Worm (Caenorhabditis elegans): ENCODE measurements around the gene sdz-33.

sdz-33 gene

DNA sequence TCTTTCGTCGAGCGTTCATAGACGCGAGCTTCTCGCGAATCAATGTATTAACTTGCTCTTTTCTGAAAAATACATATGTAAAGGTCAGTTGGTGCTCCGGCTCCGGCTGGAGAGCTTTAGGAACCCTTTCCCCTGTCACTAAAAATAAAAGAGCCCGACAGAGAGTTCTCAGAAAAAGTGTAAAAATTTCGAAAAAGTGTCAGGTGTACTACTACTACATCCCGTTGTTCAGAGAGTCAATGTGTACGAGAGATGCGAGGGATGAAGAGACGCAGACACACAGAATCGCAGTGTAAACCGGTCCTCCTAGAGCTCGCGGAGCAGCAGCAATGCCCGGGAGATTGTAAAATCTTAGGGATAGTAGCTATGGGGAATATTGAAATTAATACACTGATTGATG lies 35.4 kb downstream of the sdz-33 start:
- TF ChIP-seq aly-2 (tag; optimal IDR thresholded peaks at IDR 0.05) (no peak), hlh-11 (tag; optimal IDR thresholded peaks at IDR 0.05) (peak; percentile 55), daf-16 (GFP tag; optimal IDR thresholded peaks at IDR 0.05) (peak in 1 of 2 experiments; percentile 73), daf-16 (tag; optimal IDR thresholded peaks at IDR 0.05) (no peak), R02D3.7 (tag; optimal IDR thresholded peaks at IDR 0.05) (no peak), gei-8 (GFP tag; optimal IDR thresholded peaks at IDR 0.05) (no peak), php-3 (GFP tag; IDR thresholded peaks at IDR 0.05) (no peak), jun-1 (tag; optimal IDR thresholded peaks at IDR 0.05) (no peak), vab-7 (GFP tag; IDR thresholded peaks at IDR 0.05) (no peak), nhr-42 (GFP tag; IDR thresholded peaks at IDR 0.05) (0 out of 2 replicates have a peak, but pooled peaks have one; percentile 11), snpc-1.2 (GFP tag; IDR thresholded peaks at IDR 0.05) (no peak), skn-1 (tag; optimal IDR thresholded peaks at IDR 0.05) (no peak), F10B5.3 (tag; optimal IDR thresholded peaks at IDR 0.05) (no peak), F49E8.2 (tag; optimal IDR thresholded peaks at IDR 0.05; ENCODE audit: borderline replicate concordance) (no peak), dve-1 (tag; optimal IDR thresholded peaks at IDR 0.05; ENCODE audit: insufficient read depth) (no peak), aha-1 (tag) (peak; percentile 81), nhr-41 (GFP tag; IDR thresholded peaks at IDR 0.05) (no peak), ZK546.5 (tag; optimal IDR thresholded peaks at IDR 0.05) (no peak), D1046.2 (GFP tag; IDR thresholded peaks at IDR 0.05) (0 out of 2 replicates have a peak, but pooled peaks have one; percentile 12)

DNA sequence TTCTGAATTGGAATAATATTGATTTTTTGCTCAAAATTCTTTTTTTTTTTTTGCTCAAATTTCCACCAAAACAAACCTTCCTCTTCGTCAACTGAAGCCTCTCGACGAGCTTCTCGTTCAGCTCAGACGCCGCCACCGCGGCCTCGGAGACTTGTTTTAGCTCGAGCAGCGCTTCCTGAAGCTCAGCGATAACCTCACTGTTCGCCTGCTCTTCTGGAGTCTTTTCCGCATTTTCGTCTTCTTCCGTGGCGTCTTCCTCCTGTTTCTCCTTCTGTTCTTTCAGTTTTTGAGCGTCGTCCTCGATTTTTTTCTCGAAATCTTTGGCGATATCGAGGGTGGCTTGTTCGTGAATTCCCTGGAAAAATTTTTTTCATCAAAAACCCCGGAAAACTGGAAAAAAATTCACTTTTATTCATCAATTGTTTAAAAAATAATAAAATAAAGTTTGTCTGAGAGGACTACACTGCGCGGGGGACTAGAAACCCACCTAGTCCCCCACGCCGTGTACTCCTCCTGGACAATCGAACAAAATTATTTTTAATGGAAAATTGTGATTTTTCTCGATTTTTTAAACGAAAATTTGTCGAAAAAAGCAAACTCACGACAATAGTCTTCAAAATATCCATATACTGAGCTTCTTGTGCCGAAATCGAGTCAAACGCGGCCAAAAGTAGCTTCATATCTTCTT lies 38.9 kb downstream of the sdz-33 start:
- TF ChIP-seq Y5F2A.4 (GFP tag; optimal IDR thresholded peaks at IDR 0.05) = no peak
- peak; percentile 71 for TF ChIP-seq F37D6.2 (tag; optimal IDR thresholded peaks at IDR 0.05)
- no peak for TF ChIP-seq nhr-237 (tag; optimal IDR thresholded peaks at IDR 0.05)
- peak; percentile 33 for TF ChIP-seq dve-1 (tag; optimal IDR thresholded peaks at IDR 0.05; ENCODE audit: insufficient read depth)
- TF ChIP-seq vab-7 (GFP tag; IDR thresholded peaks at IDR 0.05) = 0 out of 2 replicates have a peak, but pooled peaks have one; percentile 31
- TF ChIP-seq ceh-20 (GFP tag; IDR thresholded peaks at IDR 0.05) = peak; percentile 75
- TF ChIP-seq mdl-1 (tag; optimal IDR thresholded peaks at IDR 0.05) = no peak
- peak; percentile 21 for TF ChIP-seq fkh-10 (GFP tag; optimal IDR thresholded peaks at IDR 0.05)
- peak; percentile 93 for TF ChIP-seq unc-130 (GFP tag; optimal IDR thresholded peaks at IDR 0.05)
- TF ChIP-seq lin-13 (GFP tag; optimal IDR thresholded peaks at IDR 0.05) = peak; percentile 24
- TF ChIP-seq saeg-2 (GFP tag; IDR thresholded peaks at IDR 0.05) = no peak
- peak; percentile 67 for TF ChIP-seq nhr-102 (tag; optimal IDR thresholded peaks at IDR 0.05)
- no peak for TF ChIP-seq F44E2.7 (GFP tag; IDR thresholded peaks at IDR 0.05)
- TF ChIP-seq pqm-1 (tag; optimal IDR thresholded peaks at IDR 0.05) = no peak
- peak; percentile 72 for TF ChIP-seq aha-1 (tag)
- peak; percentile 96 for TF ChIP-seq dmd-9 (GFP tag; IDR thresholded peaks at IDR 0.05)
- TF ChIP-seq nhr-48 (tag; optimal IDR thresholded peaks at IDR 0.05) = peak; percentile 20
- no peak for TF ChIP-seq unc-39 (tag; optimal IDR thresholded peaks at IDR 0.05)
- TF ChIP-seq tag-97 (GFP tag; IDR thresholded peaks at IDR 0.05) = peak; percentile 91
- TF ChIP-seq ceh-32 (tag; optimal IDR thresholded peaks at IDR 0.05; ENCODE audit: poor library complexity) = peak; percentile 28
- TF ChIP-seq egl-43 (GFP tag; IDR thresholded peaks at IDR 0.05) = no peak
- peak; percentile 3 for TF ChIP-seq nhr-77 (tag; optimal IDR thresholded peaks at IDR 0.05)
- no peak for TF ChIP-seq Y105C5A.15 (GFP tag; IDR thresholded peaks at IDR 0.05)
- TF ChIP-seq nhr-10 (tag; optimal IDR thresholded peaks at IDR 0.05) = no peak
- TF ChIP-seq php-3 (GFP tag; IDR thresholded peaks at IDR 0.05) = no peak
- no peak for TF ChIP-seq R02D3.7 (tag; optimal IDR thresholded peaks at IDR 0.05)
- TF ChIP-seq dpl-1 (GFP tag; optimal IDR thresholded peaks at IDR 0.05) = peak; percentile 81
- TF ChIP-seq egl-27 (tag; optimal IDR thresholded peaks at IDR 0.05) = no peak
- no peak for TF ChIP-seq jun-1 (tag; optimal IDR thresholded peaks at IDR 0.05)
- TF ChIP-seq nhr-6 (tag; optimal IDR thresholded peaks at IDR 0.05) = no peak
- no peak for TF ChIP-seq daf-12 (tag; optimal IDR thresholded peaks at IDR 0.05)
- peak; percentile 69 for TF ChIP-seq ztf-7 (tag; optimal IDR thresholded peaks at IDR 0.05)
- peak; percentile 66 for TF ChIP-seq hmg-1.1 (GFP tag; IDR thresholded peaks at IDR 0.05)
- no peak for TF ChIP-seq aly-2 (tag; optimal IDR thresholded peaks at IDR 0.05)
- TF ChIP-seq lir-3 (tag; optimal IDR thresholded peaks at IDR 0.05) = peak; percentile 41
- peak; percentile 31 for TF ChIP-seq nhr-111 (GFP tag; optimal IDR thresholded peaks at IDR 0.05)
- peak; percentile 52; the same call in 1 of the 2 replicates for TF ChIP-seq arid-1 (GFP tag; conservative IDR thresholded peaks at IDR 0.05)
- peak; percentile 98 for TF ChIP-seq ZK337.2 (GFP tag; IDR thresholded peaks at IDR 0.05)

All from whole organism, L4 larva.